Worm (Caenorhabditis elegans): ENCODE results near the gene R02F2.1.

DNA sequence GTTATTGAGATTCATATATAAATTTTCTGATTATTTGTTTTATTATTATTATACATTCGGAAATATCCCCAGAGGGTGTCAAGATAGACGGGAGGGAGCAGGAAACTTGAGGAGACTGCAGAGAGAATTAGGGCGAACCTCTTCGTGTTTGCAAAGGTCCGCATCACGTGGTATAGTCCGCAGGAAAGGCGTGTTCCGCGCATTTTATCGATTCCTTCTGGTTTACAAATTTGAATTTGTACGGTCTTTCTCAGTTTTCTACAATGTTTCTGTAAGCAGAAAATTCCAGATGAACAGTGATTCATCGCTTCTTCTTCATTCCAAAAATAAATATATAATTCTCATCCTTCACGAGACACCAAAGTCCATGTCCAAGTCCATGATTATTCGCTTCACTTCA, 1.7 kb upstream of the R02F2.1 start:
- TF ChIP-seq attf-4 (tag; optimal IDR thresholded peaks at IDR 0.05) (no peak), mxl-2 (GFP tag; conservative IDR thresholded peaks at IDR 0.05) (no peak), daf-16 (GFP tag; optimal IDR thresholded peaks at IDR 0.05) (no peak), daf-16 (tag; optimal IDR thresholded peaks at IDR 0.05) (no peak), ama-1 (optimal IDR thresholded peaks at IDR 0.05) (no peak), hlh-30 (tag; optimal IDR thresholded peaks at IDR 0.05; ENCODE audit: insufficient read depth) (peak; percentile 24), F49E8.2 (tag; optimal IDR thresholded peaks at IDR 0.05; ENCODE audit: borderline replicate concordance) (no peak), mdl-1 (tag; optimal IDR thresholded peaks at IDR 0.05) (no peak), skn-1 (tag; optimal IDR thresholded peaks at IDR 0.05) (no peak), fos-1 (tag; optimal IDR thresholded peaks at IDR 0.05) (no peak)
